Worm (Caenorhabditis elegans): ENCODE measurements around the gene ubc-7.
A peak's percentile ranks its signal among the peaks of the same experiment; 100 is the strongest.

ubc-7 gene

ce11 chrIII:9639281-9640050 is 8.5 kb upstream of the ubc-7 start:
- TF ChIP-seq ceh-9 (tag; optimal IDR thresholded peaks at IDR 0.05) (no peak), nhr-23 (tag; optimal IDR thresholded peaks at IDR 0.05) (peak; percentile 30), elt-2 (tag; optimal IDR thresholded peaks at IDR 0.05) (no peak), eor-1 (tag; optimal IDR thresholded peaks at IDR 0.05) (no peak)

ce11 chrIII:9638159-9638754 is 7.3 kb upstream of the ubc-7 start:
- peak; percentile 94 for TF ChIP-seq elt-2 (tag; optimal IDR thresholded peaks at IDR 0.05)
- TF ChIP-seq lin-39 (tag; optimal IDR thresholded peaks at IDR 0.05), result no peak
- no peak for TF ChIP-seq lsy-12 (tag; optimal IDR thresholded peaks at IDR 0.05)
- peak; percentile 9 for TF ChIP-seq pha-4 (tag; optimal IDR thresholded peaks at IDR 0.05)
- no peak for TF ChIP-seq elt-1 (tag; optimal IDR thresholded peaks at IDR 0.05)
- TF ChIP-seq jun-1 (tag; optimal IDR thresholded peaks at IDR 0.05), result peak; percentile 6
- TF ChIP-seq nhr-23 (tag; optimal IDR thresholded peaks at IDR 0.05), result no peak
- no peak for TF ChIP-seq ztf-4 (tag; optimal IDR thresholded peaks at IDR 0.05)
- no peak for TF ChIP-seq nhr-28 (tag; optimal IDR thresholded peaks at IDR 0.05)
- TF ChIP-seq pqm-1 (tag; optimal IDR thresholded peaks at IDR 0.05), result peak; percentile 97

- TF ChIP-seq lsy-12 (tag; optimal IDR thresholded peaks at IDR 0.05) (no peak), unc-39 (tag; optimal IDR thresholded peaks at IDR 0.05) (no peak), egl-5 (tag; optimal IDR thresholded peaks at IDR 0.05) (no peak), ceh-9 (tag; optimal IDR thresholded peaks at IDR 0.05) (no peak), elt-1 (tag; optimal IDR thresholded peaks at IDR 0.05) (no peak), eor-1 (tag; optimal IDR thresholded peaks at IDR 0.05) (no peak), nhr-67 (tag; optimal IDR thresholded peaks at IDR 0.05) (no peak), fkh-2 (tag; optimal IDR thresholded peaks at IDR 0.05) (no peak), zag-1 (tag; optimal IDR thresholded peaks at IDR 0.05) (no peak), ama-1 (optimal IDR thresholded peaks at IDR 0.05) (no peak), daf-12 (tag; optimal IDR thresholded peaks at IDR 0.05) (no peak), ceh-82 (tag; optimal IDR thresholded peaks at IDR 0.05) (no peak), aly-2 (tag; optimal IDR thresholded peaks at IDR 0.05) (no peak)
Measured at ce11 chrIII:9637016-9637415, 6.0 kb upstream of the ubc-7 start, which contains the start of gene gei-13. TSS of gene gei-13 (minus strand) at chrIII:9637116.

- peak; percentile 36 for TF ChIP-seq jun-1 (tag; optimal IDR thresholded peaks at IDR 0.05)
- TF ChIP-seq nfya-1 (tag; optimal IDR thresholded peaks at IDR 0.05; ENCODE audit: insufficient read depth), result peak; percentile 66
- peak; percentile 33 for TF ChIP-seq skn-1 (tag; optimal IDR thresholded peaks at IDR 0.05)
- peak; percentile 25 for TF ChIP-seq nhr-67 (tag; optimal IDR thresholded peaks at IDR 0.05)
- TF ChIP-seq ceh-82 (tag; optimal IDR thresholded peaks at IDR 0.05), result no peak
- TF ChIP-seq R02D3.7 (tag; optimal IDR thresholded peaks at IDR 0.05), result no peak
- peak; percentile 93 for TF ChIP-seq ama-1 (optimal IDR thresholded peaks at IDR 0.05)
- TF ChIP-seq elt-1 (tag; optimal IDR thresholded peaks at IDR 0.05), result no peak
- no peak for TF ChIP-seq ztf-11 (tag; optimal IDR thresholded peaks at IDR 0.05)
- peak; percentile 82 for TF ChIP-seq pha-4 (tag; optimal IDR thresholded peaks at IDR 0.05)
- peak; percentile 53 for TF ChIP-seq snpc-4 (tag; optimal IDR thresholded peaks at IDR 0.05)
- TF ChIP-seq hmg-11 (tag; optimal IDR thresholded peaks at IDR 0.05), result peak; percentile 71
- TF ChIP-seq nhr-25 (tag; optimal IDR thresholded peaks at IDR 0.05), result peak; percentile 37
- TF ChIP-seq lsy-12 (tag; optimal IDR thresholded peaks at IDR 0.05), result peak; percentile 80
- TF ChIP-seq lin-15B (tag; optimal IDR thresholded peaks at IDR 0.05), result peak; percentile 6
- peak; percentile 77 for TF ChIP-seq nhr-43 (tag; optimal IDR thresholded peaks at IDR 0.05; ENCODE audit: poor library complexity, severe bottlenecking)
- peak; percentile 56 for TF ChIP-seq egl-5 (tag; optimal IDR thresholded peaks at IDR 0.05)
- TF ChIP-seq elt-2 (tag; optimal IDR thresholded peaks at IDR 0.05), result peak; percentile 80
- TF ChIP-seq lin-39 (tag; optimal IDR thresholded peaks at IDR 0.05), result peak; percentile 16
- no peak for TF ChIP-seq nhr-77 (tag; optimal IDR thresholded peaks at IDR 0.05)
- peak; percentile 29 for TF ChIP-seq tbx-2 (tag; optimal IDR thresholded peaks at IDR 0.05)
- peak; percentile 72 for TF ChIP-seq nhr-23 (tag; optimal IDR thresholded peaks at IDR 0.05)
Measured at ce11 chrIII:9629855-9630254, 1.1 kb downstream of the ubc-7 start, which contains the start of gene rpac-19. TSS of gene rpac-19 (minus strand) at chrIII:9629885.

ce11 chrIII:9629054-9629453 is 1.9 kb downstream of the ubc-7 start, which contains the start of gene tbg-1:
TSS of gene tbg-1 (minus strand) at chrIII:9629154.
- TF ChIP-seq pqm-1 (tag; optimal IDR thresholded peaks at IDR 0.05) (no peak), skn-1 (tag; optimal IDR thresholded peaks at IDR 0.05) (no peak), nhr-23 (tag; optimal IDR thresholded peaks at IDR 0.05) (no peak), nhr-77 (tag; optimal IDR thresholded peaks at IDR 0.05) (no peak), egl-27 (tag; optimal IDR thresholded peaks at IDR 0.05) (no peak), mml-1 (tag; optimal IDR thresholded peaks at IDR 0.05) (no peak), unc-62 (GFP tag; optimal IDR thresholded peaks at IDR 0.05) (no peak), daf-12 (tag; optimal IDR thresholded peaks at IDR 0.05) (no peak), zag-1 (tag; optimal IDR thresholded peaks at IDR 0.05) (no peak), fkh-2 (tag; optimal IDR thresholded peaks at IDR 0.05) (no peak), mdl-1 (tag; optimal IDR thresholded peaks at IDR 0.05) (no peak), egl-5 (tag; optimal IDR thresholded peaks at IDR 0.05) (no peak)
